Fruit fly (Drosophila melanogaster) Kc167 (cell line): Measurements from ENCODE around the gene Rpn5.

Experiments
- Myc ChIP-seq: fragments of >200 bp; optimal IDR thresholded peaks from 2 replicates; lab custom pipeline; 2017; ENCODE audit warnings: missing external identifiers
- Sin3A ChIP-seq: fragments of >200 bp; optimal IDR thresholded peaks from 2 replicates; lab custom pipeline; 2018; ENCODE audit warnings: missing external identifiers
- h ChIP-seq: fragments of >200 bp; optimal IDR thresholded peaks from 3 replicates; lab custom pipeline; 2018; ENCODE audit warnings: missing external identifiers
- psq ChIP-seq: fragments of >200 bp; optimal IDR thresholded peaks from 2 replicates; lab custom pipeline; 2017; ENCODE audit warnings: missing external identifiers
- ttk ChIP-seq: sonication (Bioruptor generic); optimal IDR thresholded peaks from 2 replicates; lab custom pipeline; 2017; ENCODE audit warnings: missing external identifiers

DNA sequence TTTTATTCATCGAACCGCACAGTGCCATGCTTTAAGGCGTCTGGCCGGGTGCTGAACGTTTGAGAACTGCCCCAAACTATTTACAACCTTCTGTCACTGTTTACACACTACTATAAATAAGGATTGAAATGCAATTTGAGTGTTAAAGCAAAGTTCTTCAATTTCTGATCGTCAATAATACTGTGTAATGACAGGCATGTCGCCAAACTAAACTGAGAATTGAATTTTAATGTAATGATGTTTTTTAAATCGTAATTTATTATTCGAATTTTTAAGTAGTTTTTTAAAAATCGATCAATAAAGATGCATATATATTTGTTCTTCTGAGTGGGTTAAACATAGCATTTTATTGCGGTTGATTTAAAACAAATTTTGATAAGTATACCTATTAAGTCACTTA lies 8.3 kb upstream of the Rpn5 start, which contains the start of gene CG2082:
- TF ChIP-seq psq (no peak), h (lab: Kevin White, UChicago) (no peak), ttk (no peak), Myc (lab: Kevin White, UChicago) (no peak), Sin3A (lab: Kevin White, UChicago) (no peak)
